Fruit fly (Drosophila melanogaster) whole organism, pupa: ENCODE data around the gene Ssb-c31a.

Experiments used
- CG10348 ChIP-seq: fragments of 200-800 bp; sonication (Bioruptor generic); IDR thresholded peaks from 2 replicates; pipeline ENCODE4 v1.3.6; 2022; ENCODE audit warnings: missing biosample characterization, missing genetic modification characterization
- CG12605 ChIP-seq: fragments of 200-800 bp; sonication (Bioruptor generic); IDR thresholded peaks from 2 replicates; pipeline ENCODE4 v1.3.6; 2022; ENCODE audit warnings: missing biosample characterization, missing genetic modification characterization
- CG13204 ChIP-seq: fragments of 200-800 bp; sonication (Bioruptor generic); optimal IDR thresholded peaks from 2 replicates; lab custom pipeline; 2018; ENCODE audit warnings: missing biosample characterization, mild to moderate bottlenecking, missing genetic modification characterization, moderate library complexity
- CG14655 ChIP-seq: fragments of 200-800 bp; sonication (Bioruptor generic); optimal IDR thresholded peaks from 3 replicates; lab custom pipeline; 2017; ENCODE audit warnings: mild to moderate bottlenecking, missing biosample characterization, missing genetic modification reagents, missing genetic modification characterization
- CG15710 ChIP-seq: fragments of 200-800 bp; sonication (Bioruptor generic); optimal IDR thresholded peaks from 2 replicates; lab custom pipeline; 2018; ENCODE audit warnings: missing biosample characterization, mild to moderate bottlenecking, missing genetic modification characterization, moderate library complexity
- CG17806 ChIP-seq: fragments of 200-800 bp; sonication (Bioruptor generic); optimal IDR thresholded peaks from 2 replicates; lab custom pipeline; 2018; ENCODE audit warnings: missing biosample characterization, mild to moderate bottlenecking, missing genetic modification characterization, moderate library complexity
- CG32121 ChIP-seq: fragments of 200-800 bp; sonication (Bioruptor generic); IDR thresholded peaks from 2 replicates; pipeline ENCODE4 v1.3.6; 2022; ENCODE audit warnings: missing biosample characterization, missing genetic modification characterization
- CG34367 ChIP-seq: fragments of 200-800 bp; sonication (Bioruptor generic); optimal IDR thresholded peaks from 2 replicates; lab custom pipeline; 2018; ENCODE audit warnings: missing biosample characterization, mild to moderate bottlenecking, missing genetic modification characterization
- CG4496 ChIP-seq: fragments of 200-800 bp; sonication (Bioruptor generic); IDR thresholded peaks from 3 replicates; pipeline ENCODE4 v1.3.6; 2022; ENCODE audit warnings: missing biosample characterization, missing genetic modification characterization
- CG8159 ChIP-seq: fragments of 200-800 bp; sonication (Bioruptor generic); optimal IDR thresholded peaks from 3 replicates; lab custom pipeline; 2018; ENCODE audit warnings: missing biosample characterization, mild to moderate bottlenecking, missing genetic modification characterization, moderate library complexity
- CG8301 ChIP-seq: fragments of 200-800 bp; sonication (Bioruptor generic); optimal IDR thresholded peaks from 2 replicates; lab custom pipeline; 2018; ENCODE audit warnings: missing biosample characterization, mild to moderate bottlenecking, missing genetic modification characterization
- CG9948 ChIP-seq: fragments of 200-800 bp; sonication (Bioruptor generic); optimal IDR thresholded peaks from 2 replicates; lab custom pipeline; 2018; ENCODE audit warnings: missing biosample characterization, mild to moderate bottlenecking, missing genetic modification characterization, moderate library complexity
- D1 ChIP-seq: fragments of 200-800 bp; sonication (Bioruptor generic); optimal IDR thresholded peaks from 2 replicates; lab custom pipeline; 2018; ENCODE audit warnings: missing biosample characterization, mild to moderate bottlenecking, missing genetic modification characterization, moderate library complexity
- EcR ChIP-seq: fragments of 200-800 bp; sonication (Bioruptor generic); optimal IDR thresholded peaks from 3 replicates; lab custom pipeline; 2019; ENCODE audit warnings: missing biosample characterization, missing genetic modification characterization, mild to moderate bottlenecking, moderate library complexity, missing genetic modification reagents
- Ets98B ChIP-seq: fragments of 200-800 bp; sonication (Bioruptor generic); IDR thresholded peaks from 2 replicates; pipeline ENCODE4 v1.3.6; 2022; ENCODE audit warnings: missing biosample characterization, missing genetic modification characterization
- Pif1A ChIP-seq: fragments of 200-800 bp; sonication (Bioruptor generic); optimal IDR thresholded peaks from 3 replicates; lab custom pipeline; 2016; ENCODE audit warnings: missing biosample characterization, missing genetic modification characterization
- Pif1B ChIP-seq: fragments of 200-800 bp; sonication (Bioruptor generic); optimal IDR thresholded peaks from 3 replicates; lab custom pipeline; 2016; ENCODE audit warnings: missing biosample characterization, missing genetic modification characterization
- Snoo ChIP-seq: fragments of 200-800 bp; sonication (Bioruptor generic); optimal IDR thresholded peaks from 3 replicates; lab custom pipeline; 2017; ENCODE audit warnings: missing biosample characterization, mild to moderate bottlenecking, missing genetic modification characterization, inconsistent platforms
- fd96Ca ChIP-seq: fragments of 200-800 bp; sonication (Bioruptor generic); IDR thresholded peaks from 3 replicates; pipeline ENCODE4 v1.3.6; 2022; ENCODE audit warnings: missing biosample characterization, missing genetic modification characterization
- gl ChIP-seq: fragments of 200-800 bp; sonication (Bioruptor generic); optimal IDR thresholded peaks from 2 replicates; lab custom pipeline; 2018; ENCODE audit warnings: missing biosample characterization, mild to moderate bottlenecking, missing genetic modification characterization
- rn ChIP-seq: fragments of 200-800 bp; sonication (Bioruptor generic); IDR thresholded peaks from 2 replicates; pipeline ENCODE4 v1.3.6; 2022; ENCODE audit warnings: missing biosample characterization, missing genetic modification characterization

The Ssb-c31a gene

DNA sequence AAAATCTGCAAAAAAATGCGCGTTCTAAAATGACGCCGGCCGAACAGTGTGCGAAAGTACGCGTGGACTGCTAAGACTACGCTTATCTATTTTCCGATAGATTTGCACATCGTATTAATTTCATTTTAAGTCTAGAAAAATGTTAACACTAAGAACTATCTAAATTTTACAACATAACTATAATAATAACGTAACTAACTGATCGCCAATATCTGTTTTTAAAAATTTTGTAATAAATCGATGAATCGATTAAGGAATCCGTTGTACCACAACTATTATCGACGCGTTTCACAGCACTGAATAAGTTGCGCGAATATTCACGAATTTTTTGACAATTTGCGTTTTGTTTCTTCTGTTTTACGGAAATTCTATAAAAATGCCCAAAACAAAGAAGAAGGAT, at the start of gene Ssb-c31a:
Gene Ssb-c31a (plus strand): TSS at position 278 of the 400 bp plus-strand sequence.
- TF ChIP-seq CG15710 (tag; lab: Kevin White, UChicago) (peak; percentile 28), Ets98B (no peak), CG9948 (tag; lab: Kevin White, UChicago) (no peak), CG8159 (tag; lab: Kevin White, UChicago) (peak; percentile 43), CG14655 (GFP tag; lab: Kevin White, UChicago) (peak; percentile 14), CG8301 (tag; lab: Kevin White, UChicago) (no peak), rn (GFP tag; lab: Robert Waterston, UW) (no peak), EcR (GFP tag; lab: Kevin White, UChicago) (peak; percentile 14), Pif1A (peak; percentile 48), CG32121 (GFP tag; lab: Robert Waterston, UW) (no peak; the same call in 1 of the 2 replicates), CG4496 (GFP tag; lab: Robert Waterston, UW) (0 out of 3 replicates have a peak, but pooled peaks have one; percentile 3), gl (tag; lab: Kevin White, UChicago) (no peak), D1 (tag; lab: Kevin White, UChicago) (no peak), CG10348 (GFP tag; lab: Robert Waterston, UW) (no peak), CG17806 (tag; lab: Kevin White, UChicago) (peak; percentile 9), Pif1B (GFP tag; lab: Kevin White, UChicago) (peak; percentile 30), Snoo (tag; lab: Kevin White, UChicago) (no peak), fd96Ca (GFP tag; lab: Robert Waterston, UW) (no peak), CG13204 (GFP tag; lab: Kevin White, UChicago) (no peak), CG34367 (no peak), CG12605 (GFP tag; lab: Robert Waterston, UW) (no peak)
- TF ChIP-seq, all 21 proteins: peak for 8

DNA sequence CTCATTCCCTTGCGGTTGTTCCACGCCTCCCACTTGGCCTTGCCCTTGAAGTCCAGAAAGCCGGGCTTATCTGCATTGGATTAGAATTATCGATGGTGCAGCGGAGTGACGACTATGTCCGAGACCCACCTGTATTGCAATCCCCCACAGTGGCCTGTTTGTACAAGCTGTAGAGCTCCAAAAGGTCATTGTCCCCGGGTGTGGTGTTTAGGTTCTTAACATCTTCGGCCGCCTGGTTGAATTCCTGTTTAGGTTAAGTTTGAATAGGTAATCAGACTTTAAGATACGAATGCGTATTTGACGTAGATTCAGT, 49.2 kb upstream of the Ssb-c31a start:
- TF ChIP-seq CG14655 (GFP tag; lab: Kevin White, UChicago) (no peak), D1 (tag; lab: Kevin White, UChicago) (no peak), Snoo (tag; lab: Kevin White, UChicago) (no peak), gl (tag; lab: Kevin White, UChicago) (no peak), EcR (GFP tag; lab: Kevin White, UChicago) (peak; percentile 99), rn (GFP tag; lab: Robert Waterston, UW) (no peak), CG15710 (tag; lab: Kevin White, UChicago) (no peak)

- TF ChIP-seq gl (tag; lab: Kevin White, UChicago): peak; percentile 93
- peak; percentile 87 for TF ChIP-seq EcR (GFP tag; lab: Kevin White, UChicago)
- TF ChIP-seq CG14655 (GFP tag; lab: Kevin White, UChicago): peak; percentile 97
- peak; percentile 97 for TF ChIP-seq Snoo (tag; lab: Kevin White, UChicago)
- TF ChIP-seq CG34367: peak; percentile 96
- TF ChIP-seq rn (GFP tag; lab: Robert Waterston, UW): peak; percentile 56
- peak; percentile 95 for TF ChIP-seq Pif1A
- peak; percentile 93 for TF ChIP-seq CG32121 (GFP tag; lab: Robert Waterston, UW)
- TF ChIP-seq CG9948 (tag; lab: Kevin White, UChicago): peak; percentile 95
- TF ChIP-seq fd96Ca (GFP tag; lab: Robert Waterston, UW): peak; percentile 89
- TF ChIP-seq D1 (tag; lab: Kevin White, UChicago): peak; percentile 96
- TF ChIP-seq Pif1B (GFP tag; lab: Kevin White, UChicago): peak; percentile 98
- peak; percentile 97 for TF ChIP-seq CG15710 (tag; lab: Kevin White, UChicago)
- TF ChIP-seq CG8301 (tag; lab: Kevin White, UChicago): peak; percentile 98
- peak; percentile 91 for TF ChIP-seq CG12605 (GFP tag; lab: Robert Waterston, UW)
- peak; percentile 97 for TF ChIP-seq CG4496 (GFP tag; lab: Robert Waterston, UW)
- peak; percentile 97 for TF ChIP-seq CG17806 (tag; lab: Kevin White, UChicago)
- TF ChIP-seq CG10348 (GFP tag; lab: Robert Waterston, UW): peak; percentile 54; the same call in 1 of the 2 replicates
- peak; percentile 93 for TF ChIP-seq CG13204 (GFP tag; lab: Kevin White, UChicago)
- TF ChIP-seq CG8159 (tag; lab: Kevin White, UChicago): peak; percentile 99
- TF ChIP-seq Ets98B: peak; percentile 96
- TF ChIP-seq, all 21 proteins: peak for 21
These were observed 48.7 kb upstream of the Ssb-c31a start, which contains the start of gene Acbp1 for dm6 chr2L:8162307-8163024. Gene Acbp1 (minus strand): TSS chr2L:8162452.

- TF ChIP-seq CG12605 (GFP tag; lab: Robert Waterston, UW): no peak
- TF ChIP-seq gl (tag; lab: Kevin White, UChicago): no peak
- no peak for TF ChIP-seq CG4496 (GFP tag; lab: Robert Waterston, UW)
- TF ChIP-seq CG10348 (GFP tag; lab: Robert Waterston, UW): no peak
- TF ChIP-seq fd96Ca (GFP tag; lab: Robert Waterston, UW): no peak
- TF ChIP-seq CG14655 (GFP tag; lab: Kevin White, UChicago): no peak
- TF ChIP-seq rn (GFP tag; lab: Robert Waterston, UW): no peak
- no peak for TF ChIP-seq CG8301 (tag; lab: Kevin White, UChicago)
- TF ChIP-seq EcR (GFP tag; lab: Kevin White, UChicago): no peak
- TF ChIP-seq CG34367: no peak
- TF ChIP-seq Pif1A: no peak
These were observed 48.2 kb upstream of the Ssb-c31a start, which contains the start of gene Piezo for dm6 chr2L:8163025-8163351. Gene Piezo (plus strand): TSS chr2L:8163073.

DNA sequence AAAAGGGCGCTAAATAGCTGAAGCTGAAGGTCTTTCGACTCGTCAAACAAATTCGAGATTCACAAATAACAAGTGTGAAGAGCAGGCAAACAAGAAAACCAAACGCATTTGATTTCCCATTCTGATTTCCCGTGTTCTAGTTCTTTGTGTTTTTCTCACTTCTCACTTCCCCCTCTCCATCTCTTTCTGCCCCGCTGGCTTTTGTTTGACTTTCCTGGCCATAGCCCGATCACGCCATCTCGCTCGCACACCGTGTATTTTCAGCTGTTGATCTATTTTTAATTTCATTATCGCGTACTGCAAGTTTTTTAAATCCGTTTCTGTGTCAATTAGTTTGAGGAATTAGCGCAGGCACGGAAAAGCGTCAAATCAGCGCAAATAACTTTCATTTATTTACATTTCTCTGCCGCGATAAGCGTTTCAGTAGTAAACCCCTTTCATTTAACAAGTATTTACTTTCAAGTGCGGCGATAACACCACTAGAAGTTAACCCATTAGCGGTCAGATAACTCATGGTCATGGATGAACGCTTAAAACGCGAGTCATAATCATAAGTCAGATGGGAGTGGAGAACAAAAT, 47.5 kb upstream of the Ssb-c31a start:
- no peak for TF ChIP-seq CG8301 (tag; lab: Kevin White, UChicago)
- no peak for TF ChIP-seq CG4496 (GFP tag; lab: Robert Waterston, UW)
- TF ChIP-seq CG10348 (GFP tag; lab: Robert Waterston, UW): no peak
- no peak for TF ChIP-seq EcR (GFP tag; lab: Kevin White, UChicago)
- no peak for TF ChIP-seq CG12605 (GFP tag; lab: Robert Waterston, UW)
- TF ChIP-seq Ets98B: no peak
- no peak for TF ChIP-seq fd96Ca (GFP tag; lab: Robert Waterston, UW)
- no peak for TF ChIP-seq Snoo (tag; lab: Kevin White, UChicago)
- TF ChIP-seq gl (tag; lab: Kevin White, UChicago): no peak
- TF ChIP-seq rn (GFP tag; lab: Robert Waterston, UW): no peak
- TF ChIP-seq Pif1B (GFP tag; lab: Kevin White, UChicago): no peak
- TF ChIP-seq D1 (tag; lab: Kevin White, UChicago): no peak
- TF ChIP-seq CG15710 (tag; lab: Kevin White, UChicago): no peak
- TF ChIP-seq Pif1A: no peak
- TF ChIP-seq CG8159 (tag; lab: Kevin White, UChicago): no peak
